Worm (Caenorhabditis elegans) whole organism, young adult: ENCODE data around the gene exc-15.

Experiments
- F49E8.2 ChIP-seq: sonication (generic microtip); optimal IDR thresholded peaks from 3 replicates; lab custom pipeline; 2017; ENCODE audit warnings: missing genetic modification characterization, mild to moderate bottlenecking, missing compliant biosample characterization, antibody characterized with exemption, moderate library complexity; ENCODE audit not compliant: insufficient read depth
- ama-1 ChIP-seq, 3 experiments: fragments of 150-350 bp in 1 of 3; sonication (generic microtip) in 2 of 3; optimal IDR thresholded peaks; 2 replicates each; lab custom pipeline; 2014 to 2018; ENCODE audit warnings: missing biosample characterization in 2 of 3, missing genetic modification characterization in 2 of 3, missing genetic modification reagents in 2 of 3
- aptf-2 ChIP-seq: fragments of 200-800 bp; sonication (Bioruptor generic); conservative IDR thresholded peaks from 2 replicates; pipeline ENCODE4 v1.3.6; 2022; ENCODE audit warnings: missing genetic modification reagents, missing genetic modification characterization, missing compliant biosample characterization
- ccch-3 ChIP-seq: fragments of 200-800 bp; sonication (Bioruptor generic); optimal IDR thresholded peaks from 2 replicates; lab custom pipeline; 2018; ENCODE audit warnings: mild to moderate bottlenecking, missing genetic modification characterization, missing compliant biosample characterization
- ceh-27 ChIP-seq: fragments of 200-800 bp; sonication (Bioruptor generic); optimal IDR thresholded peaks from 2 replicates; lab custom pipeline; 2018; ENCODE audit warnings: mild to moderate bottlenecking, missing genetic modification characterization, moderate library complexity, missing compliant biosample characterization
- egrh-3 ChIP-seq: fragments of 200-800 bp; sonication (Bioruptor generic); IDR thresholded peaks from 2 replicates; pipeline ENCODE4 v1.3.6; 2022; ENCODE audit warnings: missing genetic modification reagents, missing genetic modification characterization, missing compliant biosample characterization
- ekl-4 ChIP-seq: fragments of 200-800 bp; sonication (Bioruptor generic); IDR thresholded peaks from 2 replicates; pipeline ENCODE4 v1.3.6; 2022; ENCODE audit warnings: missing genetic modification reagents, missing genetic modification characterization, missing compliant biosample characterization
- ets-4 ChIP-seq: fragments of 200-800 bp; sonication (Bioruptor generic); optimal IDR thresholded peaks from 2 replicates; lab custom pipeline; 2018; ENCODE audit warnings: mild to moderate bottlenecking, missing genetic modification characterization, missing compliant biosample characterization
- hmg-1.2 ChIP-seq: fragments of 200-800 bp; sonication (Bioruptor generic); IDR thresholded peaks from 2 replicates; pipeline ENCODE4 v1.3.6; 2022; ENCODE audit warnings: missing genetic modification reagents, missing genetic modification characterization, missing compliant biosample characterization
- nfya-1 ChIP-seq: sonication (generic microtip); optimal IDR thresholded peaks from 2 replicates; lab custom pipeline; 2017; ENCODE audit warnings: antibody characterized with exemption, missing compliant biosample characterization, missing genetic modification characterization, borderline replicate concordance; ENCODE audit not compliant: insufficient read depth
- nhr-80 ChIP-seq: sonication (generic microtip); optimal IDR thresholded peaks from 2 replicates; lab custom pipeline; 2016; ENCODE audit warnings: missing genetic modification characterization, missing compliant biosample characterization
- repo-1 ChIP-seq: sonication (generic microtip); optimal IDR thresholded peaks from 2 replicates; lab custom pipeline; 2017; ENCODE audit warnings: mild to moderate bottlenecking, missing genetic modification characterization, missing compliant biosample characterization
- sptf-2 ChIP-seq: fragments of 200-800 bp; sonication (Bioruptor generic); optimal IDR thresholded peaks from 2 replicates; lab custom pipeline; 2018; ENCODE audit warnings: mild to moderate bottlenecking, missing genetic modification characterization, missing compliant biosample characterization
- xnd-1 ChIP-seq: sonication (generic microtip); optimal IDR thresholded peaks from 2 replicates; lab custom pipeline; 2016; ENCODE audit warnings: missing genotype, missing genetic modification reagents, missing genetic modification characterization, missing compliant biosample characterization

DNA sequence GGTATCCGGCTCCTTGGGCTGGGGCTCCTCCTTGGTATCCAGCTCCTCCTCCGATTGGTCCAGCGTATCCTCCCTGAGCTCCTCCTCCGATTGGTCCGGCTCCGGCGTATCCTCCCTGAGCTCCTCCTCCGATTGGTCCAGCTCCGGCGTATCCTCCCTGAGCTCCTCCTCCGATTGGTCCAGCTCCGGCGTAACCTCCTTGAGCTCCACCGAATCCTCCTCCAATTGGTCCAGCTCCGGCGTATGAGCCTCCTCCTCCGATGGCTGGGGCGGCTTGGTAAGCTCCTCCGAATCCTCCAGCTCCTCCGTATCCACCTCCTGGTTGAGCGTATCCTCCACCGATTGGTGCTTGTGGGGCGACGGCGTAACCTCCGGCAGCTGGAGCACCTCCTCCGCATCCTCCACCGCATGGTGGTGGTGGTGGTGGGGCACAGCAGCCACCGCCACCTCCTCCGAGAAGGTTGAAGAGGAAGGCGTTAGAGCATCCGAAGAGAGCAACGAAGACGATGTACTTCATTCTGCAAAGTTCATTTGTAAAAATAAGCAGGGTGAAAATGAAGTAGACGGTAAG is 47.8 kb upstream of the exc-15 start, which contains the start of gene Y47D7A.13:
- TF ChIP-seq egrh-3 (GFP tag; lab: Robert Waterston, UW) (peak; percentile 93), F49E8.2 (tag; lab: Kevin White, UChicago) (no peak), aptf-2 (GFP tag; lab: Robert Waterston, UW) (no peak), sptf-2 (GFP tag; lab: Kevin White, UChicago) (no peak), ekl-4 (GFP tag; lab: Robert Waterston, UW) (no peak), ceh-27 (GFP tag; lab: Kevin White, UChicago) (no peak), hmg-1.2 (GFP tag; lab: Robert Waterston, UW) (no peak), nfya-1 (no peak), ccch-3 (GFP tag; lab: Kevin White, UChicago) (no peak), nhr-80 (tag; lab: Kevin White, UChicago) (no peak), repo-1 (tag; lab: Kevin White, UChicago) (no peak), ets-4 (no peak), xnd-1 (tag; lab: Kevin White, UChicago) (no peak), ama-1 (optimal IDR thresholded peaks at IDR 0.05; lab: Kevin White, UChicago) (no peak), ama-1 (GFP tag; optimal IDR thresholded peaks at IDR 0.05; lab: Kevin White, UChicago) (no peak)
